Fruit fly (Drosophila melanogaster) whole organism, embryonic: ENCODE data around the gene CG7656.

Experiments
- Atf-2 ChIP-seq: fragments of 200-800 bp; sonication (Bioruptor generic); optimal IDR thresholded peaks from 2 replicates; lab custom pipeline; 2016; ENCODE audit warnings: missing biosample characterization, missing genetic modification characterization
- CG11695 ChIP-seq: fragments of 200-800 bp; sonication (Bioruptor generic); IDR thresholded peaks from 3 replicates; pipeline ENCODE4 v1.3.6; 2022; ENCODE audit warnings: missing biosample characterization, missing genetic modification characterization
- CG12659 ChIP-seq: fragments of 200-800 bp; sonication (Bioruptor generic); optimal IDR thresholded peaks from 3 replicates; lab custom pipeline; 2017; ENCODE audit warnings: mild to moderate bottlenecking, missing biosample characterization, missing genetic modification reagents, missing genetic modification characterization
- CG12744 ChIP-seq: fragments of 200-800 bp; sonication (Bioruptor generic); optimal IDR thresholded peaks from 2 replicates; lab custom pipeline; 2016; ENCODE audit warnings: missing biosample characterization, missing genetic modification characterization
- CG12942 ChIP-seq: fragments of 200-800 bp; sonication (Bioruptor generic); optimal IDR thresholded peaks from 3 replicates; lab custom pipeline; 2016; ENCODE audit warnings: missing biosample characterization, missing genetic modification characterization
- CG14014 ChIP-seq: fragments of 200-800 bp; sonication (Bioruptor generic); IDR thresholded peaks from 2 replicates; pipeline ENCODE4 v1.3.6; 2022; ENCODE audit warnings: missing biosample characterization, missing genetic modification characterization
- CG15269 ChIP-seq: fragments of 200-800 bp; sonication (Bioruptor generic); optimal IDR thresholded peaks from 2 replicates; lab custom pipeline; 2018; ENCODE audit warnings: missing biosample characterization, mild to moderate bottlenecking, missing genetic modification characterization, moderate library complexity
- CG15514 ChIP-seq: fragments of 200-800 bp; sonication (Bioruptor generic); optimal IDR thresholded peaks from 3 replicates; lab custom pipeline; 2017; ENCODE audit warnings: missing biosample characterization, missing genetic modification characterization, mild to moderate bottlenecking, moderate library complexity, missing genetic modification reagents
- CG16813 ChIP-seq: fragments of 200-800 bp; sonication (Bioruptor generic); IDR thresholded peaks from 3 replicates; pipeline ENCODE4 v1.3.6; 2022; ENCODE audit warnings: missing biosample characterization, missing genetic modification characterization; ENCODE audit not compliant: partially characterized antibody
- CG17359 ChIP-seq: fragments of 200-800 bp; sonication (Bioruptor generic); optimal IDR thresholded peaks from 3 replicates; lab custom pipeline; 2018; ENCODE audit warnings: missing biosample characterization, mild to moderate bottlenecking, missing genetic modification characterization, moderate library complexity
- CG2678 ChIP-seq: fragments of 200-800 bp; sonication (Bioruptor generic); optimal IDR thresholded peaks from 3 replicates; lab custom pipeline; 2019; ENCODE audit warnings: missing biosample characterization, mild to moderate bottlenecking, missing genetic modification characterization, moderate library complexity
- CG2712 ChIP-seq: fragments of 200-800 bp; optimal IDR thresholded peaks from 3 replicates; lab custom pipeline; 2019; ENCODE audit warnings: missing biosample characterization, mild to moderate bottlenecking, missing genetic modification characterization, moderate library complexity
- CG31388 ChIP-seq: fragments of 200-800 bp; sonication (Bioruptor generic); optimal IDR thresholded peaks from 2 replicates; lab custom pipeline; 2016; ENCODE audit warnings: missing biosample characterization, missing genetic modification characterization
- CG3163 ChIP-seq: fragments of 200-800 bp; sonication (Bioruptor generic); optimal IDR thresholded peaks from 3 replicates; lab custom pipeline; 2016; ENCODE audit warnings: missing biosample characterization, missing genetic modification characterization
- CG4360 ChIP-seq: fragments of 200-800 bp; sonication (Bioruptor generic); IDR thresholded peaks from 2 replicates; pipeline ENCODE4 v1.3.6; 2022; ENCODE audit warnings: missing biosample characterization, missing genetic modification characterization
- CG4854 ChIP-seq: fragments of 200-800 bp; sonication (Bioruptor generic); optimal IDR thresholded peaks from 2 replicates; lab custom pipeline; 2016; ENCODE audit warnings: missing biosample characterization, missing genetic modification characterization, inconsistent platforms
- CG5180 ChIP-seq: fragments of 200-800 bp; sonication (Bioruptor generic); optimal IDR thresholded peaks from 3 replicates; lab custom pipeline; 2017; ENCODE audit warnings: missing biosample characterization, missing genetic modification characterization, mild to moderate bottlenecking, moderate library complexity, missing genetic modification reagents
- CG6175 ChIP-seq: fragments of 200-800 bp; sonication (Bioruptor generic); IDR thresholded peaks from 3 replicates; pipeline ENCODE4 v1.3.6; 2022; ENCODE audit warnings: missing biosample characterization, missing genetic modification characterization
- CG7357 ChIP-seq: fragments of 200-800 bp; sonication (Bioruptor generic); IDR thresholded peaks from 3 replicates; pipeline ENCODE4 v1.3.6; 2022; ENCODE audit warnings: missing biosample characterization, missing genetic modification characterization
- Chrac-16 ChIP-seq: fragments of 200-800 bp; sonication (Bioruptor generic); optimal IDR thresholded peaks from 3 replicates; lab custom pipeline; 2016; ENCODE audit warnings: missing biosample characterization, missing genetic modification characterization
- Dek ChIP-seq: fragments of 200-800 bp; sonication (Bioruptor generic); optimal IDR thresholded peaks from 3 replicates; lab custom pipeline; 2019; ENCODE audit warnings: missing biosample characterization, mild to moderate bottlenecking, missing genetic modification characterization, moderate library complexity
- Gsc ChIP-seq: fragments of 200-800 bp; sonication (Bioruptor generic); IDR thresholded peaks from 2 replicates; pipeline ENCODE4 v1.3.6; 2022; ENCODE audit warnings: missing biosample characterization, missing genetic modification characterization
- Nf-YB ChIP-seq: fragments of 200-800 bp; sonication (Bioruptor generic); optimal IDR thresholded peaks from 3 replicates; lab custom pipeline; 2019; ENCODE audit warnings: missing biosample characterization, mild to moderate bottlenecking, missing genetic modification characterization, moderate library complexity
- Oli ChIP-seq: fragments of 200-800 bp; sonication (Bioruptor generic); optimal IDR thresholded peaks from 2 replicates; lab custom pipeline; 2018; ENCODE audit warnings: missing biosample characterization, mild to moderate bottlenecking, missing genetic modification characterization, moderate library complexity
- Optix ChIP-seq: fragments of 200-800 bp; sonication (Bioruptor generic); IDR thresholded peaks from 3 replicates; pipeline ENCODE4 v1.3.6; 2022; ENCODE audit warnings: missing biosample characterization, missing genetic modification characterization
- Xbp1 ChIP-seq: fragments of 200-800 bp; sonication (Bioruptor generic); optimal IDR thresholded peaks from 3 replicates; lab custom pipeline; 2016; ENCODE audit warnings: missing biosample characterization, mild to moderate bottlenecking, missing genetic modification characterization
- YL-1 ChIP-seq: fragments of 200-800 bp; sonication (Bioruptor generic); optimal IDR thresholded peaks from 3 replicates; lab custom pipeline; 2017; ENCODE audit warnings: missing biosample characterization, mild to moderate bottlenecking, missing genetic modification characterization
- btn ChIP-seq: fragments of 200-800 bp; sonication (Bioruptor generic); optimal IDR thresholded peaks from 2 replicates; lab custom pipeline; 2016; ENCODE audit warnings: missing biosample characterization, missing genetic modification characterization
- cg ChIP-seq: fragments of 200-800 bp; sonication (Bioruptor generic); optimal IDR thresholded peaks from 3 replicates; lab custom pipeline; 2019; ENCODE audit warnings: missing biosample characterization, mild to moderate bottlenecking, missing genetic modification characterization, moderate library complexity
- croc ChIP-seq: fragments of 200-800 bp; sonication (Bioruptor generic); conservative IDR thresholded peaks from 3 replicates; pipeline ENCODE4 v1.3.6; 2022; ENCODE audit warnings: missing biosample characterization, missing genetic modification characterization
- dan ChIP-seq: fragments of 200-800 bp; sonication (Bioruptor generic); IDR thresholded peaks from 2 replicates; pipeline ENCODE4 v1.3.6; 2022; ENCODE audit warnings: missing biosample characterization, missing genetic modification characterization
- dysf ChIP-seq: fragments of 200-800 bp; sonication (Bioruptor generic); IDR thresholded peaks from 3 replicates; pipeline ENCODE4 v1.3.6; 2022; ENCODE audit warnings: missing biosample characterization, missing genetic modification characterization
- eve ChIP-seq, 2 experiments: fragments of >200 bp; optimal IDR thresholded peaks; 2 replicates each; lab custom pipeline; 2017; ENCODE audit warnings: missing biosample characterization in 2 of 2, missing genetic modification characterization in 2 of 2
- exex ChIP-seq: fragments of 200-800 bp; sonication (Bioruptor generic); optimal IDR thresholded peaks from 4 replicates; lab custom pipeline; 2018; ENCODE audit warnings: missing biosample characterization, mild to moderate bottlenecking, missing genetic modification characterization, moderate library complexity
- eyg ChIP-seq: fragments of 200-800 bp; sonication (Bioruptor generic); optimal IDR thresholded peaks from 3 replicates; lab custom pipeline; 2016; ENCODE audit warnings: missing biosample characterization, missing genetic modification characterization
- gem ChIP-seq: fragments of 200-800 bp; sonication (Bioruptor generic); optimal IDR thresholded peaks from 2 replicates; lab custom pipeline; 2019; ENCODE audit warnings: missing biosample characterization, mild to moderate bottlenecking, missing genetic modification characterization, moderate library complexity
- grn ChIP-seq: fragments of 200-800 bp; sonication (Bioruptor generic); optimal IDR thresholded peaks from 3 replicates; lab custom pipeline; 2017; ENCODE audit warnings: missing biosample characterization, missing genetic modification characterization
- gsb-n ChIP-seq: fragments of 200-800 bp; sonication (Bioruptor generic); optimal IDR thresholded peaks from 3 replicates; lab custom pipeline; 2018; ENCODE audit warnings: missing biosample characterization, mild to moderate bottlenecking, missing genetic modification characterization
- hb ChIP-seq: fragments of 200-800 bp; sonication (Bioruptor generic); IDR thresholded peaks from 3 replicates; pipeline ENCODE4 v1.3.6; 2022; ENCODE audit warnings: missing biosample characterization, missing genetic modification characterization; ENCODE audit not compliant: partially characterized antibody
- hbn ChIP-seq: fragments of 200-800 bp; sonication (Bioruptor generic); IDR thresholded peaks from 2 replicates; pipeline ENCODE4 v1.3.6; 2022; ENCODE audit warnings: missing biosample characterization, missing genetic modification characterization; ENCODE audit not compliant: partially characterized antibody
- kay ChIP-seq: fragments of 200-800 bp; sonication (Bioruptor generic); optimal IDR thresholded peaks from 2 replicates; lab custom pipeline; 2016; ENCODE audit warnings: missing biosample characterization, missing genetic modification characterization
- kni ChIP-seq: fragments of 200-800 bp; sonication (Bioruptor generic); optimal IDR thresholded peaks from 3 replicates; lab custom pipeline; 2017; ENCODE audit warnings: mild to moderate bottlenecking, missing biosample characterization, missing genetic modification reagents, missing genetic modification characterization
- pb ChIP-seq: fragments of 200-800 bp; sonication (Bioruptor generic); optimal IDR thresholded peaks from 3 replicates; lab custom pipeline; 2016; ENCODE audit warnings: missing biosample characterization, missing genetic modification characterization
- pho ChIP-seq: fragments of 200-800 bp; sonication (Bioruptor generic); optimal IDR thresholded peaks from 2 replicates; lab custom pipeline; 2016; ENCODE audit warnings: missing biosample characterization, missing genetic modification characterization
- pzg ChIP-seq: fragments of 200-800 bp; sonication (Bioruptor generic); optimal IDR thresholded peaks from 3 replicates; lab custom pipeline; 2018; ENCODE audit warnings: missing biosample characterization, mild to moderate bottlenecking, missing genetic modification characterization, moderate library complexity
- ranshi ChIP-seq: fragments of 200-800 bp; sonication (Bioruptor generic); IDR thresholded peaks from 2 replicates; pipeline ENCODE4 v1.3.6; 2022; ENCODE audit warnings: missing biosample characterization, missing genetic modification characterization
- salm ChIP-seq: fragments of 200-800 bp; sonication (Bioruptor generic); optimal IDR thresholded peaks from 2 replicates; lab custom pipeline; 2018; ENCODE audit warnings: missing biosample characterization, mild to moderate bottlenecking, missing genetic modification characterization
- sob ChIP-seq: fragments of 200-800 bp; sonication (Bioruptor generic); IDR thresholded peaks from 2 replicates; pipeline ENCODE4 v1.3.6; 2022; ENCODE audit warnings: missing biosample characterization, missing genetic modification characterization
- tgo ChIP-seq: fragments of 200-800 bp; sonication (Bioruptor generic); IDR thresholded peaks from 3 replicates; pipeline ENCODE4 v1.3.6; 2022; ENCODE audit warnings: missing biosample characterization, missing genetic modification characterization
- wdn ChIP-seq: fragments of 200-800 bp; sonication (Bioruptor generic); IDR thresholded peaks from 2 replicates; pipeline ENCODE4 v1.3.6; 2022; ENCODE audit warnings: missing biosample characterization, missing genetic modification characterization

Gene CG7656

DNA sequence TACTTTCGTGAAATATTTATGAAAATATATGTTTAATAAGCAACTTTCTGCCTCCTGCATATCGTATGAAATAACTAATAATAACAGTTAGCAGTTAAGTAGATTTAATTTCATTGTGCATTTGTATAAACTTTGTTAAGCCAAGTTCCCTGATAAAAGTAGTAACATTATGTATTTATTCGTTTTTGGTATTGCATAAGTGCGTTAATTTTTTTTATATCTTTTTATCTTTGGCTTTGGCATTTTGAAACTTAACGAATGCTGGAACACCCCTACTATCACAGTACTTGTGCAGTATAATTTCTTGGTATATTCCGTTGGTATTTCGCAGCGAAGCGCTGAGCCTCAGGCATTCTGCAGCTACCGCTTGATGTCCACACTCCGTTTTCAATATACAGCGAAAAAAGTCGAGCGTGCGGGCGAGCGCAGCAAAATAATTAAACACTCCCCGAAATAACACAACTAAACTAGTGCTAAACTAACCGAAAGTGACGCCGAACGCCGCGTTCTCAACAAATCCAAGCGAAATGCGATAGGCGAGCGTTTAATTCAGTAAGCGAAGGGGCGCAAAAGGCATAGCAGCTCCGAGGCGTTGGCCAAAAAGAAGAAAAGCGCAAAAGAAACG is 651 bp upstream of the CG7656 start, which contains the start of gene RhoGAP71E (continued):
- TF ChIP-seq exex (peak; percentile 13), CG15269 (tag; lab: Kevin White, UChicago) (peak; percentile 34), CG12659 (peak; percentile 62), Chrac-16 (GFP tag; lab: Kevin White, UChicago) (no peak), CG31388 (GFP tag; lab: Kevin White, UChicago) (no peak), hbn (GFP tag; lab: Robert Waterston, UW) (no peak), CG4360 (GFP tag; lab: Robert Waterston, UW) (peak; percentile 44; the same call in 1 of the 2 replicates), croc (GFP tag; lab: Robert Waterston, UW) (no peak), Gsc (GFP tag; lab: Robert Waterston, UW) (no peak), cg (GFP tag; lab: Kevin White, UChicago) (no peak), kni (GFP tag; lab: Kevin White, UChicago) (no peak), Oli (tag; lab: Kevin White, UChicago) (no peak), CG17359 (tag; lab: Kevin White, UChicago) (peak; percentile 44), dan (GFP tag; lab: Robert Waterston, UW) (no peak), eyg (GFP tag; lab: Kevin White, UChicago) (no peak), gem (tag; lab: Kevin White, UChicago) (peak; percentile 41), tgo (GFP tag; lab: Robert Waterston, UW) (no peak; the same call in 2 of the 3 replicates), CG16813 (no peak), CG15514 (GFP tag; lab: Kevin White, UChicago) (peak; percentile 62), CG11695 (GFP tag; lab: Robert Waterston, UW) (peak; percentile 63; the same call in 2 of the 3 replicates), sob (GFP tag; lab: Robert Waterston, UW) (peak; percentile 65; the same call in 1 of the 2 replicates), CG7357 (no peak), salm (tag; lab: Kevin White, UChicago) (no peak), CG5180 (no peak), pzg (GFP tag; lab: Kevin White, UChicago) (peak; percentile 91), CG2712 (tag; lab: Kevin White, UChicago) (peak; percentile 69), Nf-YB (GFP tag; lab: Kevin White, UChicago) (peak; percentile 21), wdn (GFP tag; lab: Robert Waterston, UW) (0 out of 2 replicates have a peak, but pooled peaks have one; percentile 18), CG3163 (GFP tag; lab: Kevin White, UChicago) (peak; percentile 38), CG4854 (GFP tag; lab: Kevin White, UChicago) (no peak), CG12942 (GFP tag; lab: Kevin White, UChicago) (no peak), gsb-n (tag; lab: Kevin White, UChicago) (peak; percentile 6), ranshi (GFP tag; lab: Robert Waterston, UW) (no peak), CG12744 (GFP tag; lab: Kevin White, UChicago) (no peak), btn (GFP tag; lab: Kevin White, UChicago) (no peak), Xbp1 (GFP tag; lab: Kevin White, UChicago) (peak; percentile 11), dysf (GFP tag; lab: Robert Waterston, UW) (peak; percentile 25; the same call in 1 of the 3 replicates), Optix (GFP tag; lab: Robert Waterston, UW) (no peak), Dek (peak; percentile 11), Atf-2 (GFP tag; lab: Kevin White, UChicago) (no peak), kay (GFP tag; lab: Kevin White, UChicago) (no peak), pho (GFP tag; lab: Kevin White, UChicago) (no peak), CG6175 (GFP tag; lab: Robert Waterston, UW) (no peak), hb (GFP tag; lab: Robert Waterston, UW) (no peak), pb (GFP tag; lab: Kevin White, UChicago) (peak; percentile 40), CG2678 (tag; lab: Kevin White, UChicago) (peak; percentile 73), CG14014 (GFP tag; lab: Robert Waterston, UW) (peak; percentile 47; the same call in 1 of the 2 replicates), YL-1 (GFP tag; lab: Kevin White, UChicago) (peak; percentile 50), grn (GFP tag; lab: Kevin White, UChicago) (no peak), eve (GFP tag; optimal IDR thresholded peaks at IDR 0.05; lab: Kevin White, UChicago) (no peak)
